Worm (Caenorhabditis elegans) whole organism, L4/young adult: ENCODE measurements around the gene Y39A1A.20.

Source experiments
- W03F9.2 ChIP-seq: fragments of 150-350 bp; optimal IDR thresholded peaks from 2 replicates; lab custom pipeline; 2014; ENCODE audit warnings: missing biosample characterization, missing genetic modification characterization
- him-1 ChIP-seq: sonication (generic microtip); optimal IDR thresholded peaks from 2 replicates; lab custom pipeline; 2016; ENCODE audit warnings: missing genotype, missing genetic modification reagents, missing genetic modification characterization, missing compliant biosample characterization

- TF ChIP-seq him-1 = no peak
- no peak for TF ChIP-seq W03F9.2 (tag; lab: Kevin White, UChicago)
Observed at ce11 chrIII:10691019-10691418, 9.3 kb downstream of the Y39A1A.20 start, which contains the start of gene Y39A1A.17.
